Fruit fly (Drosophila melanogaster) whole organism, embryonic: ENCODE results near the gene CG31883.

ENCODE experiments used
- Bgb ChIP-seq: fragments of 200-800 bp; sonication (Bioruptor generic); IDR thresholded peaks from 2 replicates; pipeline ENCODE4 v1.3.6; 2022; ENCODE audit warnings: missing biosample characterization, missing genetic modification characterization; ENCODE audit not compliant: partially characterized antibody
- CG10209 ChIP-seq: fragments of 200-800 bp; sonication (Bioruptor generic); optimal IDR thresholded peaks from 3 replicates; lab custom pipeline; 2017; ENCODE audit warnings: missing biosample characterization, mild to moderate bottlenecking, missing genetic modification characterization, missing genetic modification reagents
- CG10431 ChIP-seq: fragments of 200-800 bp; sonication (Bioruptor generic); optimal IDR thresholded peaks from 3 replicates; lab custom pipeline; 2018; ENCODE audit warnings: missing biosample characterization, mild to moderate bottlenecking, missing genetic modification characterization
- CG12071 ChIP-seq: fragments of 200-800 bp; sonication (Bioruptor generic); optimal IDR thresholded peaks from 3 replicates; lab custom pipeline; 2018; ENCODE audit warnings: missing biosample characterization, mild to moderate bottlenecking, missing genetic modification characterization
- CG1233 ChIP-seq: fragments of 200-800 bp; sonication (Bioruptor generic); optimal IDR thresholded peaks from 4 replicates; lab custom pipeline; 2018; ENCODE audit warnings: missing biosample characterization, mild to moderate bottlenecking, missing genetic modification characterization
- CG12769 ChIP-seq: fragments of 200-800 bp; sonication (Bioruptor generic); optimal IDR thresholded peaks from 2 replicates; lab custom pipeline; 2019; ENCODE audit warnings: missing biosample characterization, mild to moderate bottlenecking, missing genetic modification characterization, moderate library complexity
- CG12942 ChIP-seq: fragments of 200-800 bp; sonication (Bioruptor generic); optimal IDR thresholded peaks from 3 replicates; lab custom pipeline; 2016; ENCODE audit warnings: missing biosample characterization, missing genetic modification characterization
- CG13296 ChIP-seq: fragments of 200-800 bp; sonication (Bioruptor generic); optimal IDR thresholded peaks from 3 replicates; lab custom pipeline; 2018; ENCODE audit warnings: missing biosample characterization, mild to moderate bottlenecking, missing genetic modification characterization
- CG17328 ChIP-seq: fragments of 200-800 bp; sonication (Bioruptor generic); IDR thresholded peaks from 2 replicates; pipeline ENCODE4 v1.3.6; 2022; ENCODE audit warnings: missing biosample characterization, missing genetic modification characterization
- CG3163 ChIP-seq: fragments of 200-800 bp; sonication (Bioruptor generic); optimal IDR thresholded peaks from 3 replicates; lab custom pipeline; 2016; ENCODE audit warnings: missing biosample characterization, missing genetic modification characterization
- CG33213 ChIP-seq: fragments of 200-800 bp; sonication (Bioruptor generic); optimal IDR thresholded peaks from 3 replicates; lab custom pipeline; 2016; ENCODE audit warnings: missing biosample characterization, missing genetic modification characterization
- CG43689 ChIP-seq: fragments of 200-800 bp; sonication (Bioruptor generic); IDR thresholded peaks from 2 replicates; pipeline ENCODE4 v1.3.6; 2022; ENCODE audit warnings: missing biosample characterization, missing genetic modification characterization
- CG4820 ChIP-seq: fragments of 200-800 bp; sonication (Bioruptor generic); optimal IDR thresholded peaks from 3 replicates; lab custom pipeline; 2016; ENCODE audit warnings: missing biosample characterization, missing genetic modification characterization
- CG8924 ChIP-seq: fragments of 200-800 bp; optimal IDR thresholded peaks from 3 replicates; lab custom pipeline; 2019; ENCODE audit warnings: missing biosample characterization, mild to moderate bottlenecking, missing genetic modification characterization, moderate library complexity
- Dfd ChIP-seq, 2 experiments: fragments of >200 bp; optimal IDR thresholded peaks; 2 replicates each; lab custom pipeline; 2017; ENCODE audit warnings: missing biosample characterization in 2 of 2, missing genetic modification characterization in 2 of 2
- Gsc ChIP-seq: fragments of 200-800 bp; sonication (Bioruptor generic); IDR thresholded peaks from 2 replicates; pipeline ENCODE4 v1.3.6; 2022; ENCODE audit warnings: missing biosample characterization, missing genetic modification characterization
- Gug ChIP-seq: fragments of 200-800 bp; sonication (Bioruptor generic); IDR thresholded peaks from 4 replicates; pipeline ENCODE4 v1.3.6; 2022; ENCODE audit warnings: missing biosample characterization, missing genetic modification characterization
- HmgZ ChIP-seq: fragments of 200-800 bp; sonication (Bioruptor generic); optimal IDR thresholded peaks from 2 replicates; lab custom pipeline; 2018; ENCODE audit warnings: missing biosample characterization, mild to moderate bottlenecking, missing genetic modification characterization
- Lhr ChIP-seq: fragments of 200-800 bp; sonication (Bioruptor generic); optimal IDR thresholded peaks from 3 replicates; lab custom pipeline; 2017; ENCODE audit warnings: mild to moderate bottlenecking, missing biosample characterization, missing genetic modification reagents, missing genetic modification characterization
- Lpt ChIP-seq: fragments of >200 bp; optimal IDR thresholded peaks from 2 replicates; lab custom pipeline; 2018; ENCODE audit warnings: missing biosample characterization, missing genetic modification characterization
- Rfx ChIP-seq: fragments of 200-800 bp; sonication (Bioruptor generic); IDR thresholded peaks from 2 replicates; pipeline ENCODE4 v1.3.6; 2022; ENCODE audit warnings: missing biosample characterization, missing genetic modification characterization
- al ChIP-seq: fragments of 200-800 bp; sonication (Bioruptor generic); IDR thresholded peaks from 2 replicates; pipeline ENCODE4 v1.3.6; 2022; ENCODE audit warnings: missing biosample characterization, missing genetic modification characterization
- ara ChIP-seq: fragments of 200-800 bp; sonication (Bioruptor generic); IDR thresholded peaks from 2 replicates; pipeline ENCODE4 v1.3.6; 2022; ENCODE audit warnings: missing biosample characterization, missing genetic modification characterization
- ase ChIP-seq: fragments of 200-800 bp; sonication (Bioruptor generic); IDR thresholded peaks from 3 replicates; pipeline ENCODE4 v1.3.6; 2022; ENCODE audit warnings: missing biosample characterization, missing genetic modification characterization
- bigmax ChIP-seq: fragments of 200-800 bp; sonication (Bioruptor generic); optimal IDR thresholded peaks from 2 replicates; lab custom pipeline; 2018; ENCODE audit warnings: missing biosample characterization, mild to moderate bottlenecking, missing genetic modification characterization
- br ChIP-seq: fragments of >200 bp; optimal IDR thresholded peaks from 2 replicates; lab custom pipeline; 2017
- cad ChIP-seq: fragments of >200 bp; optimal IDR thresholded peaks from 2 replicates; lab custom pipeline; 2017; ENCODE audit warnings: missing biosample characterization, missing genetic modification characterization
- cg ChIP-seq: fragments of 200-800 bp; sonication (Bioruptor generic); optimal IDR thresholded peaks from 3 replicates; lab custom pipeline; 2019; ENCODE audit warnings: missing biosample characterization, mild to moderate bottlenecking, missing genetic modification characterization, moderate library complexity
- crc ChIP-seq: fragments of 200-800 bp; sonication (Bioruptor generic); optimal IDR thresholded peaks from 2 replicates; lab custom pipeline; 2016; ENCODE audit warnings: missing biosample characterization, missing genetic modification characterization
- gcm ChIP-seq: fragments of 200-800 bp; sonication (Bioruptor generic); optimal IDR thresholded peaks from 2 replicates; lab custom pipeline; 2019; ENCODE audit warnings: missing biosample characterization, mild to moderate bottlenecking, missing genetic modification characterization, moderate library complexity
- gsb ChIP-seq: fragments of 200-800 bp; sonication (Bioruptor generic); IDR thresholded peaks from 2 replicates; pipeline ENCODE4 v1.3.6; 2022; ENCODE audit warnings: missing biosample characterization, missing genetic modification characterization
- ham ChIP-seq: fragments of 200-800 bp; sonication (Bioruptor generic); IDR thresholded peaks from 2 replicates; pipeline ENCODE4 v1.3.6; 2022; ENCODE audit warnings: missing biosample characterization, missing genetic modification characterization
- her ChIP-seq: fragments of 200-800 bp; sonication (Bioruptor generic); optimal IDR thresholded peaks from 2 replicates; lab custom pipeline; 2016; ENCODE audit warnings: missing biosample characterization, missing genetic modification characterization
- hth ChIP-seq: fragments of >200 bp; optimal IDR thresholded peaks from 2 replicates; lab custom pipeline; 2017; ENCODE audit warnings: inconsistent platforms
- lbe ChIP-seq: fragments of 200-800 bp; sonication (Bioruptor generic); optimal IDR thresholded peaks from 2 replicates; lab custom pipeline; 2016; ENCODE audit warnings: missing biosample characterization, mild to moderate bottlenecking, missing genetic modification characterization
- lmd ChIP-seq: fragments of 200-800 bp; sonication (Bioruptor generic); IDR thresholded peaks from 2 replicates; pipeline ENCODE4 v1.3.6; 2022; ENCODE audit warnings: missing biosample characterization, missing genetic modification characterization
- lola ChIP-seq, 3 experiments: fragments of >200 bp in 2 of 3; fragments of 200-800 bp in 1 of 3; sonication (Bioruptor generic) in 1 of 3; optimal IDR thresholded peaks; 2 replicates each; lab custom pipeline; 2017 to 2019; ENCODE audit warnings: missing biosample characterization in 3 of 3, missing genetic modification characterization in 3 of 3, mild to moderate bottlenecking in 1 of 3, moderate library complexity in 1 of 3
- mld ChIP-seq: fragments of 200-800 bp; sonication (Bioruptor generic); IDR thresholded peaks from 3 replicates; pipeline ENCODE4 v1.3.6; 2022; ENCODE audit warnings: missing biosample characterization, missing genetic modification characterization; ENCODE audit not compliant: partially characterized antibody
- otp ChIP-seq: fragments of 200-800 bp; sonication (Bioruptor generic); IDR thresholded peaks from 3 replicates; pipeline ENCODE4, ENCODE4 v1.3.6; 2022; ENCODE audit warnings: missing biosample characterization, missing genetic modification characterization
- pan ChIP-seq, 4 experiments: fragments of >200 bp in 3 of 4; fragments of 200-800 bp in 1 of 4; sonication (Bioruptor generic) in 1 of 4; optimal IDR thresholded peaks in 3 of 4; IDR thresholded peaks in 1 of 4; 2 replicates each; pipeline versions ENCODE4 v1.3.6 to Lab custom; 2017 to 2022; ENCODE audit warnings: missing biosample characterization in 2 of 4, missing genetic modification characterization in 2 of 4, mixed read lengths in 1 of 4
- psq ChIP-seq: fragments of 200-800 bp; sonication (Bioruptor generic); optimal IDR thresholded peaks from 2 replicates; lab custom pipeline; 2017; ENCODE audit warnings: missing biosample characterization, missing genetic modification characterization
- ranshi ChIP-seq: fragments of 200-800 bp; sonication (Bioruptor generic); IDR thresholded peaks from 2 replicates; pipeline ENCODE4 v1.3.6; 2022; ENCODE audit warnings: missing biosample characterization, missing genetic modification characterization
- schlank ChIP-seq: fragments of 200-800 bp; sonication (Bioruptor generic); optimal IDR thresholded peaks from 2 replicates; lab custom pipeline; 2018; ENCODE audit warnings: missing biosample characterization, mild to moderate bottlenecking, missing genetic modification characterization
- sens-2 ChIP-seq: fragments of 200-800 bp; sonication (Bioruptor generic); IDR thresholded peaks from 2 replicates; pipeline ENCODE4 v1.3.6; 2022; ENCODE audit warnings: missing biosample characterization, missing genetic modification characterization
- stwl ChIP-seq: fragments of 200-800 bp; sonication (Bioruptor generic); optimal IDR thresholded peaks from 3 replicates; lab custom pipeline; 2018; ENCODE audit warnings: missing biosample characterization, mild to moderate bottlenecking, missing genetic modification characterization, moderate library complexity
- sug ChIP-seq: fragments of 200-800 bp; optimal IDR thresholded peaks from 2 replicates; lab custom pipeline; 2019; ENCODE audit warnings: missing biosample characterization, mild to moderate bottlenecking, missing genetic modification characterization, moderate library complexity
- tin ChIP-seq: fragments of 200-800 bp; sonication (Bioruptor generic); optimal IDR thresholded peaks from 3 replicates; lab custom pipeline; 2016; ENCODE audit warnings: missing biosample characterization, missing genetic modification characterization
- tll ChIP-seq, 2 experiments: fragments of 200-800 bp in 1 of 2; fragments of >200 bp in 1 of 2; sonication (Bioruptor generic) in 1 of 2; optimal IDR thresholded peaks; 2 replicates each; lab custom pipeline; 2017 to 2019; ENCODE audit warnings: missing biosample characterization in 2 of 2, missing genetic modification characterization in 2 of 2, mild to moderate bottlenecking in 1 of 2, moderate library complexity in 1 of 2
- tup ChIP-seq: fragments of 200-800 bp; sonication (Bioruptor generic); optimal IDR thresholded peaks from 2 replicates; lab custom pipeline; 2016; ENCODE audit warnings: missing biosample characterization, mild to moderate bottlenecking, missing genetic modification characterization, moderate library complexity
- usp ChIP-seq: fragments of >200 bp; optimal IDR thresholded peaks from 2 replicates; lab custom pipeline; 2017; ENCODE audit warnings: missing biosample characterization, missing genetic modification characterization
- wor ChIP-seq: fragments of 200-800 bp; sonication (Bioruptor generic); IDR thresholded peaks from 2 replicates; pipeline ENCODE4 v1.3.6; 2022; ENCODE audit warnings: missing biosample characterization, missing genetic modification characterization

The CG31883 gene

dm6 chr2L:9525719-9526118 lies 2.6 kb upstream of the CG31883 start (continued):
- TF ChIP-seq ara (GFP tag; lab: Robert Waterston, UW) (peak; percentile 90), cg (GFP tag; lab: Kevin White, UChicago) (peak; percentile 10), CG1233 (GFP tag; lab: Kevin White, UChicago) (peak; percentile 95), Rfx (GFP tag; lab: Robert Waterston, UW) (peak; percentile 89), mld (GFP tag; lab: Robert Waterston, UW) (no peak), CG10209 (GFP tag; lab: Kevin White, UChicago) (peak; percentile 94), sens-2 (GFP tag; lab: Robert Waterston, UW) (no peak; the same call in 1 of the 2 replicates), usp (GFP tag; lab: Kevin White, UChicago) (no peak), CG13296 (GFP tag; lab: Kevin White, UChicago) (peak; percentile 96), otp (GFP tag; lab: Robert Waterston, UW) (peak; percentile 93), Bgb (GFP tag; lab: Robert Waterston, UW) (no peak), Lpt (GFP tag; lab: Kevin White, UChicago) (no peak), pan (optimal IDR thresholded peaks at IDR 0.05; lab: Kevin White, UChicago) (no peak), pan (GFP tag; optimal IDR thresholded peaks at IDR 0.05 in 1 of 2, IDR thresholded peaks at IDR 0.05 in 1 of 2) (peak in 1 of 2 experiments; percentile 88), Dfd (GFP tag; optimal IDR thresholded peaks at IDR 0.05; lab: Kevin White, UChicago) (no peak), CG12071 (GFP tag; lab: Kevin White, UChicago) (peak; percentile 96), cad (GFP tag; lab: Kevin White, UChicago) (no peak), CG12942 (GFP tag; lab: Kevin White, UChicago) (peak; percentile 89), psq (GFP tag; lab: Kevin White, UChicago) (peak; percentile 65), tll (GFP tag; optimal IDR thresholded peaks at IDR 0.05; lab: Kevin White, UChicago) (peak in 1 of 2 experiments; percentile 73), al (GFP tag; lab: Robert Waterston, UW) (no peak), CG33213 (GFP tag; lab: Kevin White, UChicago) (peak; percentile 92), Gug (GFP tag; lab: Robert Waterston, UW) (no peak), ham (GFP tag; lab: Robert Waterston, UW) (peak; percentile 6; the same call in 1 of the 2 replicates), stwl (tag; lab: Kevin White, UChicago) (peak; percentile 43), crc (peak; percentile 52), sug (tag; lab: Kevin White, UChicago) (peak; percentile 80), Gsc (GFP tag; lab: Robert Waterston, UW) (no peak), CG10431 (GFP tag; lab: Kevin White, UChicago) (peak; percentile 95), lbe (GFP tag; lab: Kevin White, UChicago) (no peak), her (GFP tag; lab: Kevin White, UChicago) (peak; percentile 91), CG12769 (tag; lab: Kevin White, UChicago) (peak; percentile 93), CG43689 (GFP tag; lab: Robert Waterston, UW) (peak; percentile 73), ase (GFP tag; lab: Robert Waterston, UW) (0 out of 3 replicates have a peak, but pooled peaks have one; percentile 15), br (lab: Kevin White, UChicago) (no peak), gcm (GFP tag; lab: Kevin White, UChicago) (peak; percentile 85), CG17328 (peak; percentile 75), ranshi (GFP tag; lab: Robert Waterston, UW) (peak; percentile 80; the same call in 1 of the 2 replicates), lola (GFP tag; optimal IDR thresholded peaks at IDR 0.05; lab: Kevin White, UChicago) (peak in 1 of 3 experiments; percentile 82), CG8924 (tag; lab: Kevin White, UChicago) (peak; percentile 82), CG3163 (peak; percentile 78), tup (GFP tag; lab: Kevin White, UChicago) (peak; percentile 73), gsb (GFP tag; lab: Robert Waterston, UW) (peak; percentile 85), tin (GFP tag; lab: Kevin White, UChicago) (peak; percentile 37), bigmax (GFP tag; lab: Kevin White, UChicago) (peak; percentile 72), schlank (tag; lab: Kevin White, UChicago) (peak; percentile 87), CG4820 (GFP tag; lab: Kevin White, UChicago) (peak; percentile 76), HmgZ (tag; lab: Kevin White, UChicago) (peak; percentile 95), hth (lab: Kevin White, UChicago) (no peak), lmd (GFP tag; lab: Robert Waterston, UW) (peak; percentile 40; the same call in 1 of the 2 replicates), wor (no peak), Lhr (peak; percentile 91)
